Worm (Caenorhabditis elegans) whole organism, L1 larva: ENCODE results near the gene flap-1.

Source experiments
- Y116A8C.19 ChIP-seq: sonication (generic microtip); optimal IDR thresholded peaks from 2 replicates; lab custom pipeline; 2016; ENCODE audit warnings: missing compliant biosample characterization, missing genetic modification characterization, borderline replicate concordance
- alr-1 ChIP-seq: fragments of 200-800 bp; sonication (Bioruptor generic); optimal IDR thresholded peaks from 2 replicates; lab custom pipeline; 2018; ENCODE audit warnings: borderline replicate concordance, mild to moderate bottlenecking, missing genetic modification characterization, missing compliant biosample characterization
- blmp-1 ChIP-seq: fragments of 150-350 bp; optimal IDR thresholded peaks from 2 replicates; lab custom pipeline; 2014; ENCODE audit warnings: missing biosample characterization, missing genetic modification characterization
- ceh-63 ChIP-seq: fragments of 200-800 bp; sonication (Bioruptor generic); optimal IDR thresholded peaks from 2 replicates; lab custom pipeline; 2018; ENCODE audit warnings: mild to moderate bottlenecking, missing genetic modification characterization, missing compliant biosample characterization
- ceh-8 ChIP-seq: fragments of 200-800 bp; sonication (Bioruptor generic); optimal IDR thresholded peaks from 2 replicates; lab custom pipeline; 2018; ENCODE audit warnings: mild to moderate bottlenecking, missing genetic modification characterization, moderate library complexity, missing compliant biosample characterization
- ceh-82 ChIP-seq, 3 experiments: fragments of 150-350 bp in 1 of 3; sonication (generic microtip) in 2 of 3; optimal IDR thresholded peaks; 2 replicates each; lab custom pipeline; 2014 to 2017; ENCODE audit warnings: missing biosample characterization in 3 of 3, missing genetic modification characterization in 3 of 3
- ceh-88 ChIP-seq: fragments of 200-800 bp; sonication (Bioruptor generic); IDR thresholded peaks from 2 replicates; pipeline ENCODE4 v1.3.6; 2022; ENCODE audit warnings: missing genetic modification characterization, missing compliant biosample characterization
- dsc-1 ChIP-seq: sonication (generic microtip); optimal IDR thresholded peaks from 2 replicates; lab custom pipeline; 2016; ENCODE audit warnings: mild to moderate bottlenecking, missing genetic modification characterization, missing compliant biosample characterization
- efl-1 ChIP-seq, 4 experiments: fragments of 150-350 bp; optimal IDR thresholded peaks in 3 of 4; peaks in 1 of 4; 1 replicate in 1 of 4; 2 replicates in 3 of 4; lab custom pipeline; 2014; ENCODE audit warnings: missing biosample characterization in 2 of 4, missing genetic modification characterization in 2 of 4, missing genetic modification reagents in 2 of 4
- elt-2 ChIP-seq: sonication (generic microtip); optimal IDR thresholded peaks from 2 replicates; lab custom pipeline; 2016; ENCODE audit warnings: missing genetic modification characterization, mild to moderate bottlenecking, inconsistent platforms, missing compliant biosample characterization, missing genetic modification reagents
- fkh-10 ChIP-seq: sonication (generic microtip); optimal IDR thresholded peaks from 2 replicates; lab custom pipeline; 2017; ENCODE audit warnings: missing biosample characterization, missing genetic modification reagents, missing genetic modification characterization
- fkh-8 ChIP-seq: sonication (generic microtip); optimal IDR thresholded peaks from 2 replicates; lab custom pipeline; 2016; ENCODE audit warnings: mild to moderate bottlenecking, missing genetic modification characterization, missing compliant biosample characterization
- isw-1 ChIP-seq: fragments of 200-800 bp; sonication (Bioruptor generic); IDR thresholded peaks from 2 replicates; pipeline ENCODE4 v1.3.6; 2022; ENCODE audit warnings: missing genetic modification characterization, missing compliant biosample characterization
- lin-14 ChIP-seq: fragments of 200-800 bp; sonication (Bioruptor generic); optimal IDR thresholded peaks from 2 replicates; lab custom pipeline; 2018; ENCODE audit warnings: mild to moderate bottlenecking, missing genetic modification characterization, moderate library complexity, missing compliant biosample characterization
- lin-35 ChIP-seq, 2 experiments: fragments of 150-350 bp; optimal IDR thresholded peaks; 2 replicates each; lab custom pipeline; 2014; ENCODE audit warnings: missing biosample characterization in 2 of 2, missing genetic modification characterization in 2 of 2, missing genetic modification reagents in 2 of 2
- lsy-2 ChIP-seq, 2 experiments: fragments of 150-350 bp; optimal IDR thresholded peaks; 2 replicates each; lab custom pipeline; 2014; ENCODE audit warnings: missing biosample characterization in 2 of 2, missing genetic modification characterization in 2 of 2
- mdl-1 ChIP-seq, 2 experiments: fragments of 150-350 bp; optimal IDR thresholded peaks; 2 replicates each; lab custom pipeline; 2014 to 2017; ENCODE audit warnings: missing biosample characterization in 2 of 2, missing genetic modification characterization in 2 of 2, inconsistent platforms in 1 of 2
- mef-2 ChIP-seq: fragments of 150-350 bp; optimal IDR thresholded peaks from 2 replicates; lab custom pipeline; 2014; ENCODE audit warnings: missing biosample characterization, missing genetic modification characterization
- nhr-47 ChIP-seq: sonication (generic microtip); optimal IDR thresholded peaks from 2 replicates; lab custom pipeline; 2016; ENCODE audit warnings: mild to moderate bottlenecking, missing genetic modification characterization, moderate library complexity, missing compliant biosample characterization
- nhr-71 ChIP-seq: sonication (generic microtip); optimal IDR thresholded peaks from 2 replicates; lab custom pipeline; 2016; ENCODE audit warnings: mild to moderate bottlenecking, missing genetic modification characterization, moderate library complexity, missing compliant biosample characterization
- nhr-76 ChIP-seq: sonication (generic microtip); optimal IDR thresholded peaks from 2 replicates; lab custom pipeline; 2017; ENCODE audit warnings: missing biosample characterization, missing genetic modification characterization
- nhr-85 ChIP-seq: sonication (generic microtip); peaks from one replicate; lab custom pipeline; 2016; ENCODE audit warnings: missing genetic modification characterization, inconsistent platforms, missing compliant biosample characterization
- nhr-90 ChIP-seq: sonication (generic microtip); optimal IDR thresholded peaks from 2 replicates; lab custom pipeline; 2016; ENCODE audit warnings: mild to moderate bottlenecking, missing genetic modification characterization, missing compliant biosample characterization; ENCODE audit not compliant: poor library complexity
- rnt-1 ChIP-seq: sonication (generic microtip); optimal IDR thresholded peaks from 2 replicates; lab custom pipeline; 2016; ENCODE audit warnings: mild to moderate bottlenecking, missing genetic modification characterization, moderate library complexity, missing compliant biosample characterization
- snpc-4 ChIP-seq: fragments of 150-350 bp; optimal IDR thresholded peaks from 2 replicates; lab custom pipeline; 2014; ENCODE audit warnings: missing biosample characterization, missing genetic modification characterization
- snu-23 ChIP-seq: sonication (generic microtip); optimal IDR thresholded peaks from 2 replicates; lab custom pipeline; 2016; ENCODE audit warnings: missing genetic modification characterization, missing compliant biosample characterization
- sup-37 ChIP-seq: fragments of 200-800 bp; sonication (Bioruptor generic); optimal IDR thresholded peaks from 2 replicates; lab custom pipeline; 2018; ENCODE audit warnings: mild to moderate bottlenecking, missing genetic modification characterization, missing compliant biosample characterization
- tbx-2 ChIP-seq: sonication (generic microtip); optimal IDR thresholded peaks from 2 replicates; lab custom pipeline; 2016; ENCODE audit warnings: missing genetic modification characterization, missing compliant biosample characterization
- unc-130 ChIP-seq: fragments of 150-350 bp; optimal IDR thresholded peaks from 2 replicates; lab custom pipeline; 2017; ENCODE audit warnings: missing biosample characterization, missing genetic modification characterization, inconsistent platforms
- unc-86 ChIP-seq: sonication (generic microtip); optimal IDR thresholded peaks from 2 replicates; lab custom pipeline; 2016; ENCODE audit warnings: missing genetic modification characterization, missing compliant biosample characterization
- vab-15 ChIP-seq: sonication (generic microtip); optimal IDR thresholded peaks from 2 replicates; lab custom pipeline; 2017; ENCODE audit warnings: missing genotype, mild to moderate bottlenecking, missing genetic modification characterization, missing compliant biosample characterization
- xbp-1 ChIP-seq: sonication (generic microtip); optimal IDR thresholded peaks from 2 replicates; lab custom pipeline; 2016; ENCODE audit warnings: missing genetic modification characterization, missing compliant biosample characterization

flap-1 gene

DNA sequence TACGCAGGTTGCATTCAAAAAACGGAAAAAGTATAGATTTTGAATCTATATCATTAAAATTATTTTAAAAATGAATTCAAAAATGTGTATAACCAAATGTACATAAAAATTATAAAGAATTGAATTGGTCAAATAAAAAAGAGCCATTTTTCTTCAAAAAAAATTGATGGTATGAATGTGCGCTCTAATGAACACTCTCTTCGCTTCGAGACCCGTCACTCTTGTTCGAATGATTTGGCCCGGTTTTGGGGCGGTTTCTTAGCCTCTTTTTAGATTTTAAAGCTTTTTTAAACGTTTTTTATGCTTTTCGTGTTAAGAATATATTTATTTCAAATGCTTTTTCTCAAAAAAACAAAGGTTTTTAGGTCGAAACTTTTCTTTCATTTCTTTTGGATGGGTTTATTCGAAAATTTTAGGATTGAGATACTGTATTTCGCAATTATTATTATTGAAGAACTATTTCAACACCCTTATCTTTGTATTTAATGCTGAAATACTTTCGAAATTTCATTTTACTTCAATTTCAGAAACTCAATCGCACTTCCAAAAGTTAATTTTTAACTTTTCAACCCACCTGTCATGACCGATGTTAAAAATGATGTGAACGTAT, 1.0 kb upstream of the flap-1 start, which contains the start of gene inf-1 (continued):
- TF ChIP-seq nhr-76 (tag; lab: Kevin White, UChicago), result no peak
- no peak for TF ChIP-seq mdl-1 (tag; optimal IDR thresholded peaks at IDR 0.05; lab: Kevin White, UChicago)
- TF ChIP-seq ceh-8 (GFP tag; lab: Kevin White, UChicago), result no peak

DNA sequence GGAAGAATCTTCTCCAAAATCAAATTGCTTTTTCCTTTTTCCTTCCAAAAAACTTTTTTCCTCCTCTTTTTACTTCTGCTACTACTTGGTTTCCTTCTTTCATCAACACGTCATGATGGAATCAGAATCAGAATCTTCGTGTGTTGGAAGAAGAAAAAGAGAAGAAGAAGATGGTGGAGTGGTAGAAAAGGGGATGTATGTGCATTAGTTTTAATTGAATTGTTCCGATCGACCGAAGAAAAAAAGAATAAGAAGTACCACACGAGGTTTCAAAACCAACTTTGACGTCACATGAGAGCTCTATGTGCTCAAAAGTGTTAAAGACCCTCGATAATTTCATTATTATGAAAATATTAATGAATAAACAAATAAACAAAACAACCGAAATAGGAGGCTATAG, 13.8 kb downstream of the flap-1 start:
- no peak for TF ChIP-seq sup-37 (GFP tag; lab: Kevin White, UChicago)
- TF ChIP-seq xbp-1 (tag; lab: Kevin White, UChicago), result no peak
- TF ChIP-seq lin-14 (GFP tag; lab: Kevin White, UChicago), result peak; percentile 62
- peak; percentile 3 for TF ChIP-seq nhr-71
- peak; percentile 6 for TF ChIP-seq unc-86

DNA sequence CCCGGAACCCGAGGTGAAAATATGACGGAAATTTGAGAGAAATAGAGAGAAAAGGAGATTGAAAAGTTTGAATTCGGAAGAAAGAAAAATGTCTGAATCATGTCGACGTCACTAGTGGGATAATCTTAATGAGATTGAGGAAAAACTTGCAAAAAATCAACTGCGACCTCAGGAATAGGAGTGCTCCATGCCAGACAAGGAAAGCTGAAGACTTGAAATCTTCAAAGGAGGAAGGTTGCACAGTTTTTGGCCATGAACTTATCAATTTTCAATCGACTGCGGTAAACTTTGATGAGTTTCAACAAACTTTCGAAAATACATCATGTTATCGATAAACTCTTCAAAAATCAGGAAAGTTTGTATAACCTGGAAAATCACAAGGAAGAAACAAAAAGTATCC, 16.2 kb downstream of the flap-1 start, which contains the start of gene pdf-1:
pdf-1 (minus strand) TSS at position 101 of the 400 bp plus-strand sequence.
- TF ChIP-seq lin-14 (GFP tag; lab: Kevin White, UChicago) (peak; percentile 2), lsy-2 (tag; optimal IDR thresholded peaks at IDR 0.05; lab: Kevin White, UChicago) (no peak), ceh-8 (GFP tag; lab: Kevin White, UChicago) (no peak)

DNA sequence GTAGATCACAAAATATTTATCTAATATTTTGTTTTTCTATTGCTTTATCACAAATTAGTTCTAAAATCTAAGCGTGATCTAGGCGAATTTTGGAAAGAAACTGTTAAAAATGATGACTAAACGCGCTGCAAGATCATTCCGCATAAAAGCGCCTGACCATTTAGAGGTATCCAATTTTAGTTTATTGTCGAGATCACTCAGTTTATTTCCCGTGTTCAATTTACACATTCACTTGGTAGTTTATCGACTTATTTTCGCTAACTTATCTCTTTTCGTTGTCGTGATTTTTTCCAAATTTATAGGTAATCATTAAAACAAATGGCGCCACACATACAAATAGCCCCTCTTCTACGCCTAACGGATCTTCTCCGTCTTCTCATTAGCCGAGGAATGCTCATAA, 22.2 kb downstream of the flap-1 start, which contains the start of gene T07E3.2:
T07E3.2 (plus strand) TSS at position 301 of the 400 bp plus-strand sequence.
- no peak for TF ChIP-seq blmp-1 (tag; lab: Kevin White, UChicago)
- TF ChIP-seq unc-130, result peak; percentile 10

DNA sequence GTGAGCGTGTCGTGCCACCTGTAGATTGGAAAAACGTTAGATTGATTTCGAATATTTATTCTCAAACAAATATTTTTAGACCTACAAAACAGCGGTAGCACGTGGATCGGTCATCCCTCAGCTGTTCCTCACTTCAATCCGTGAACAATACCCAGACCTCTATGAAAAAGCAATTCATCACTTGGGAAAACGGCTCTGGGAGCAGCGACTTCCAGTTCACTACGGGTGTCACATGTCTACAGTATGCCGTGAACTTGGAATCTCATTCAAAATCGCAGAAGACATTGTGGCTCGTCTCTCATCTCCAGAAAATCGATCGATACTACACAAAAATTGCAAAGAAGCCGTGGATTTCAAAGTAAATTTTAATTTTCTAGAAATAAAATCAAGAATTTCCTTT, 24.2 kb downstream of the flap-1 start:
- TF ChIP-seq lsy-2 (tag; optimal IDR thresholded peaks at IDR 0.05; lab: Kevin White, UChicago) (peak in 1 of 2 experiments; percentile 51), snpc-4 (no peak), rnt-1 (tag; lab: Kevin White, UChicago) (peak; percentile 52), lin-14 (GFP tag; lab: Kevin White, UChicago) (peak; percentile 6), efl-1 (optimal IDR thresholded peaks at IDR 0.05; lab: Kevin White, UChicago) (no peak), efl-1 (GFP tag; optimal IDR thresholded peaks at IDR 0.05 in 1 of 2; lab: Kevin White, UChicago) (peak in 1 of 2 experiments; percentile 58)

DNA sequence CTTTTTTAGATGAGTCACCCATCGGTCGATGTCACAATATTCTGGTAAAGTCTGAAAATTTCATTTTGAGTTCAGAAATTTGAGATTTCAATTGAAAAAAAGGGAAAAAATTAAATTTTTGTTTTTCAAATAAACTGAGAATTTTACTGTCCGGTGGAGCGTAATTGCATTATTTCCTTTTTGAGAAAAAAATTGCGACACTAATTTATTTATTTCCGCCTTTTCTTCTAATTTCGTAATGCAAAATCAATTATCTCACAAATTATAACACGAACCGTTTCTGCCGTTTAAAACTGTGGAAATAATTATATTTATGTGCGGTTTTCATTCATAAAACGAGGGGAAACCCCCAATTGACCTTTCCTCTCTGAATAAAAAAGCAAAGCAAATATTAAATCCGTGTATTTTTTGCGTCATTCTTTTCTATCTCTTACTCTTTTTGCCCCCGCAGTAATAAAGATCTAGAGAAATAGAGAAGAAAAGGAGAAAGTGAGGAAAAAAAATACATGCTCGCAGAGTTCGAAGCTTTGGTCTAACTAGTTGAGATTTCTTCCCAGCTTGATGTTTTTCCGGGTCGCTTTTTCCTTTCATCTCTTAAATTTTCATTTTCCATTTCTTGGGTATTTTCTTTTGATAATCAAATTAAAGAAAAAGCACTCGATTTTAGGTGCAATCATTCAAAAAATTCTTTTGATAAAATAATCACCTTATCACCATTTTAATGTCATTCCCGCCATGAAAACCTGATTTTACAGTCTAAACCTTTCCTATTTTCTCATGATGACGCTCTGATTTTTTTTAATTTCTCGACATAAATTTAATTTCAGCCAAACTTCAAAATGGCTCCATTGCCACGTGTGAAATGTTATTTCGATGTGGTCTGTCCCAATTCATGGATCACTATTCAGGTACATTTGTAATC, 25.3 kb downstream of the flap-1 start, which contains the start of the genes brc-2 and T07E3.3:
brc-2 (minus strand) TSS at position 51 of the 922 bp plus-strand sequence.
T07E3.3 (plus strand) TSS at position 822 of the 922 bp plus-strand sequence.
- TF ChIP-seq Y116A8C.19 (tag; lab: Kevin White, UChicago) (no peak), efl-1 (optimal IDR thresholded peaks at IDR 0.05; lab: Kevin White, UChicago) (peak in 1 of 2 experiments; percentile 13), efl-1 (GFP tag; optimal IDR thresholded peaks at IDR 0.05 in 1 of 2; lab: Kevin White, UChicago) (no peak), elt-2 (peak; percentile 19), nhr-90 (no peak), dsc-1 (tag; lab: Kevin White, UChicago) (peak; percentile 31), alr-1 (tag; lab: Kevin White, UChicago) (no peak), ceh-63 (GFP tag; lab: Kevin White, UChicago) (no peak), nhr-85 (tag; lab: Kevin White, UChicago) (peak; percentile 43), ceh-88 (no peak), isw-1 (GFP tag; lab: Robert Waterston, UW) (no peak), tbx-2 (peak; percentile 3), nhr-47 (tag; lab: Kevin White, UChicago) (peak; percentile 1), fkh-8 (tag; lab: Kevin White, UChicago) (no peak), nhr-71 (peak; percentile 5), lin-35 (GFP tag; optimal IDR thresholded peaks at IDR 0.05; lab: Kevin White, UChicago) (peak in 1 of 2 experiments; percentile 17), vab-15 (tag; lab: Kevin White, UChicago) (no peak), snu-23 (GFP tag; lab: Kevin White, UChicago) (peak; percentile 1), lsy-2 (tag; optimal IDR thresholded peaks at IDR 0.05; lab: Kevin White, UChicago) (peak in 1 of 2 experiments; percentile 54), mef-2 (tag; lab: Kevin White, UChicago) (no peak), lin-14 (GFP tag; lab: Kevin White, UChicago) (peak; percentile 66), fkh-10 (GFP tag; lab: Kevin White, UChicago) (no peak), unc-130 (no peak), blmp-1 (tag; lab: Kevin White, UChicago) (peak; percentile 27), ceh-82 (tag; optimal IDR thresholded peaks at IDR 0.05; lab: Kevin White, UChicago) (peak in 1 of 3 experiments; percentile 9)
